Worm (Caenorhabditis elegans) whole organism, early embryonic: ENCODE measurements around the gene zig-4.

Source experiments
- B0310.2 ChIP-seq: sonication (generic microtip); optimal IDR thresholded peaks from 2 replicates; lab custom pipeline; 2016; ENCODE audit warnings: mild to moderate bottlenecking, missing genetic modification characterization, missing compliant biosample characterization
- F13C5.2 ChIP-seq: sonication (generic microtip); optimal IDR thresholded peaks from 2 replicates; lab custom pipeline; 2017; ENCODE audit warnings: mild to moderate bottlenecking, missing genetic modification characterization, inconsistent platforms, missing compliant biosample characterization
- aly-1 ChIP-seq: sonication (generic microtip); optimal IDR thresholded peaks from 2 replicates; lab custom pipeline; 2016; ENCODE audit warnings: missing genetic modification characterization, missing compliant biosample characterization
- ama-1 ChIP-seq: fragments of 150-350 bp; optimal IDR thresholded peaks from 2 replicates; lab custom pipeline; 2014
- ceh-13 ChIP-seq: fragments of 200-800 bp; sonication (Bioruptor generic); optimal IDR thresholded peaks from 2 replicates; lab custom pipeline; 2018; ENCODE audit warnings: mild to moderate bottlenecking, missing genetic modification characterization, missing compliant biosample characterization
- ceh-36 ChIP-seq: sonication (generic microtip); optimal IDR thresholded peaks from 2 replicates; lab custom pipeline; 2016; ENCODE audit warnings: missing genetic modification characterization, inconsistent platforms, missing compliant biosample characterization
- ets-7 ChIP-seq: sonication (generic microtip); optimal IDR thresholded peaks from 2 replicates; lab custom pipeline; 2016; ENCODE audit warnings: missing genotype, missing genetic modification characterization, missing compliant biosample characterization
- flt-1 ChIP-seq: fragments of 200-800 bp; sonication (Bioruptor generic); IDR thresholded peaks from 2 replicates; pipeline ENCODE4 v1.3.6; 2022; ENCODE audit warnings: missing genetic modification characterization, missing compliant biosample characterization
- hmbx-1 ChIP-seq: sonication (generic microtip); optimal IDR thresholded peaks from 2 replicates; lab custom pipeline; 2016; ENCODE audit warnings: mild to moderate bottlenecking, missing genetic modification characterization, missing compliant biosample characterization
- hmg-4 ChIP-seq: fragments of 200-800 bp; sonication (Bioruptor generic); optimal IDR thresholded peaks from 2 replicates; lab custom pipeline; 2018; ENCODE audit warnings: mild to moderate bottlenecking, missing genetic modification characterization, missing compliant biosample characterization
- hnd-1 ChIP-seq: sonication (generic microtip); optimal IDR thresholded peaks from 2 replicates; lab custom pipeline; 2016; ENCODE audit warnings: missing genetic modification characterization, missing compliant biosample characterization
- pes-1 ChIP-seq: fragments of 200-800 bp; sonication (Bioruptor generic); IDR thresholded peaks from 2 replicates; pipeline ENCODE4 v1.3.6; 2022; ENCODE audit warnings: missing genetic modification reagents, missing genetic modification characterization, missing compliant biosample characterization
- scrt-1 ChIP-seq: fragments of 200-800 bp; sonication (Bioruptor generic); IDR thresholded peaks from 2 replicates; pipeline ENCODE4 v1.3.6; 2022; ENCODE audit warnings: missing genetic modification characterization, missing compliant biosample characterization
- sea-1 ChIP-seq: fragments of 200-800 bp; sonication (Bioruptor generic); conservative IDR thresholded peaks from 2 replicates; pipeline ENCODE4 v1.3.6; 2022; ENCODE audit warnings: missing genetic modification characterization, missing compliant biosample characterization
- tbx-11 ChIP-seq: fragments of 200-800 bp; sonication (Bioruptor generic); IDR thresholded peaks from 2 replicates; pipeline ENCODE4 v1.3.6; 2022; ENCODE audit warnings: missing genetic modification characterization, missing compliant biosample characterization
- tbx-37 ChIP-seq: fragments of 200-800 bp; sonication (Bioruptor generic); conservative IDR thresholded peaks from 2 replicates; pipeline ENCODE4 v1.3.6; 2022; ENCODE audit warnings: missing genetic modification reagents, missing genetic modification characterization, missing compliant biosample characterization
- tra-4 ChIP-seq: sonication (generic microtip); optimal IDR thresholded peaks from 2 replicates; lab custom pipeline; 2017; ENCODE audit warnings: missing genetic modification characterization, missing compliant biosample characterization

Gene zig-4

ce11 chrX:7945438-7945837, 20.2 kb downstream of the zig-4 start:
- TF ChIP-seq flt-1 (GFP tag; lab: Robert Waterston, UW) = no peak

ce11 chrX:7951578-7951977, 26.3 kb downstream of the zig-4 start:
- TF ChIP-seq sea-1 (peak; percentile 61; the same call in 1 of the 2 replicates), hnd-1 (no peak), scrt-1 (peak; percentile 70), ceh-13 (GFP tag; lab: Kevin White, UChicago) (no peak), F13C5.2 (tag; lab: Kevin White, UChicago) (peak; percentile 81), ets-7 (tag; lab: Kevin White, UChicago) (no peak), B0310.2 (tag; lab: Kevin White, UChicago) (peak; percentile 41), hmg-4 (GFP tag; lab: Kevin White, UChicago) (peak; percentile 93), tbx-11 (GFP tag; lab: Robert Waterston, UW) (0 out of 2 replicates have a peak, but pooled peaks have one; percentile 45), flt-1 (GFP tag; lab: Robert Waterston, UW) (no peak)

- TF ChIP-seq hnd-1 (no peak), ets-7 (tag; lab: Kevin White, UChicago) (no peak), tbx-37 (GFP tag; lab: Robert Waterston, UW) (no peak), scrt-1 (no peak), hmg-4 (GFP tag; lab: Kevin White, UChicago) (no peak), sea-1 (no peak), ceh-36 (no peak), ceh-13 (GFP tag; lab: Kevin White, UChicago) (no peak), tbx-11 (GFP tag; lab: Robert Waterston, UW) (no peak), pes-1 (no peak), ama-1 (lab: Kevin White, UChicago) (no peak), B0310.2 (tag; lab: Kevin White, UChicago) (no peak), F13C5.2 (tag; lab: Kevin White, UChicago) (no peak), aly-1 (tag; lab: Kevin White, UChicago) (no peak), tra-4 (no peak), hmbx-1 (no peak)
These were observed 27.2 kb downstream of the zig-4 start for ce11 chrX:7952226-7953062.

- no peak for TF ChIP-seq tra-4
- TF ChIP-seq ceh-36 = no peak
These were observed 27.8 kb downstream of the zig-4 start for ce11 chrX:7953063-7953337.

ce11 chrX:7953695-7954094, 28.5 kb downstream of the zig-4 start:
- TF ChIP-seq ceh-36 = no peak
- TF ChIP-seq ceh-13 (GFP tag; lab: Kevin White, UChicago) = no peak

- TF ChIP-seq aly-1 (tag; lab: Kevin White, UChicago) = no peak
- no peak for TF ChIP-seq ceh-13 (GFP tag; lab: Kevin White, UChicago)
- no peak for TF ChIP-seq tra-4
- no peak for TF ChIP-seq sea-1
- no peak for TF ChIP-seq hmg-4 (GFP tag; lab: Kevin White, UChicago)
- no peak for TF ChIP-seq tbx-37 (GFP tag; lab: Robert Waterston, UW)
- TF ChIP-seq pes-1 = no peak
- TF ChIP-seq ets-7 (tag; lab: Kevin White, UChicago) = no peak
- no peak for TF ChIP-seq tbx-11 (GFP tag; lab: Robert Waterston, UW)
- TF ChIP-seq F13C5.2 (tag; lab: Kevin White, UChicago) = no peak
- TF ChIP-seq ama-1 (lab: Kevin White, UChicago) = no peak
- no peak for TF ChIP-seq scrt-1
- TF ChIP-seq flt-1 (GFP tag; lab: Robert Waterston, UW) = no peak
- TF ChIP-seq hmbx-1 = no peak
- TF ChIP-seq hnd-1 = no peak
- TF ChIP-seq ceh-36 = no peak
- no peak for TF ChIP-seq B0310.2 (tag; lab: Kevin White, UChicago)
These were observed 29.1 kb downstream of the zig-4 start, which contains the start of gene dct-1 for ce11 chrX:7954328-7954727. Gene dct-1 (plus strand): TSS chrX:7954354.

ce11 chrX:7956449-7956848, 31.2 kb downstream of the zig-4 start:
- TF ChIP-seq pes-1 (no peak), tbx-37 (GFP tag; lab: Robert Waterston, UW) (no peak), hnd-1 (no peak), sea-1 (no peak), hmg-4 (GFP tag; lab: Kevin White, UChicago) (no peak), ceh-36 (no peak), ets-7 (tag; lab: Kevin White, UChicago) (no peak), ama-1 (lab: Kevin White, UChicago) (no peak), aly-1 (tag; lab: Kevin White, UChicago) (no peak), hmbx-1 (no peak), tra-4 (no peak)

- TF ChIP-seq tra-4 (no peak), ceh-13 (GFP tag; lab: Kevin White, UChicago) (no peak), pes-1 (no peak), tbx-11 (GFP tag; lab: Robert Waterston, UW) (no peak), hmg-4 (GFP tag; lab: Kevin White, UChicago) (no peak), tbx-37 (GFP tag; lab: Robert Waterston, UW) (no peak), flt-1 (GFP tag; lab: Robert Waterston, UW) (no peak), hnd-1 (no peak), hmbx-1 (no peak), aly-1 (tag; lab: Kevin White, UChicago) (no peak), scrt-1 (no peak), ama-1 (lab: Kevin White, UChicago) (no peak), B0310.2 (tag; lab: Kevin White, UChicago) (no peak), ets-7 (tag; lab: Kevin White, UChicago) (no peak), ceh-36 (no peak), sea-1 (no peak), F13C5.2 (tag; lab: Kevin White, UChicago) (no peak)
These were observed 33.0 kb downstream of the zig-4 start, which contains the start of gene sfxn-2 for ce11 chrX:7958203-7958602. Gene sfxn-2 (minus strand): TSS chrX:7958303.
